Fruit fly (Drosophila melanogaster) whole organism, embryonic: ENCODE results near the gene CG5687.

Source experiments
- Awh ChIP-seq: fragments of 200-800 bp; sonication (Bioruptor generic); IDR thresholded peaks from 2 replicates; pipeline ENCODE4, ENCODE4 v1.3.6; 2022; ENCODE audit warnings: missing biosample characterization, missing genetic modification characterization
- CG11247 ChIP-seq: fragments of 200-800 bp; sonication (Bioruptor generic); IDR thresholded peaks from 2 replicates; pipeline ENCODE4 v1.3.6; 2022; ENCODE audit warnings: missing biosample characterization, missing genetic modification characterization
- CG11696 ChIP-seq: fragments of 200-800 bp; sonication (Bioruptor generic); IDR thresholded peaks from 2 replicates; pipeline ENCODE4 v1.3.6; 2022; ENCODE audit warnings: missing biosample characterization, missing genetic modification characterization
- CG14710 ChIP-seq: fragments of 200-800 bp; sonication (Bioruptor generic); optimal IDR thresholded peaks from 3 replicates; lab custom pipeline; 2019; ENCODE audit warnings: missing biosample characterization, mild to moderate bottlenecking, missing genetic modification characterization, moderate library complexity
- CG15269 ChIP-seq: fragments of 200-800 bp; sonication (Bioruptor generic); optimal IDR thresholded peaks from 2 replicates; lab custom pipeline; 2018; ENCODE audit warnings: missing biosample characterization, mild to moderate bottlenecking, missing genetic modification characterization, moderate library complexity
- CG15601 ChIP-seq: fragments of 200-800 bp; sonication (Bioruptor generic); optimal IDR thresholded peaks from 3 replicates; lab custom pipeline; 2019; ENCODE audit warnings: missing biosample characterization, mild to moderate bottlenecking, missing genetic modification characterization, moderate library complexity
- CG18262 ChIP-seq: fragments of 200-800 bp; optimal IDR thresholded peaks from 3 replicates; lab custom pipeline; 2019; ENCODE audit warnings: missing biosample characterization, mild to moderate bottlenecking, missing genetic modification characterization, moderate library complexity
- CG3838 ChIP-seq: fragments of 200-800 bp; sonication (Bioruptor generic); optimal IDR thresholded peaks from 3 replicates; lab custom pipeline; 2016; ENCODE audit warnings: missing biosample characterization, missing genetic modification characterization
- CG4820 ChIP-seq: fragments of 200-800 bp; sonication (Bioruptor generic); optimal IDR thresholded peaks from 3 replicates; lab custom pipeline; 2016; ENCODE audit warnings: missing biosample characterization, missing genetic modification characterization
- CG6654 ChIP-seq: fragments of 200-800 bp; sonication (Bioruptor generic); optimal IDR thresholded peaks from 2 replicates; lab custom pipeline; 2017; ENCODE audit warnings: missing biosample characterization, mild to moderate bottlenecking, missing genetic modification characterization
- CG7928 ChIP-seq: fragments of 200-800 bp; sonication (Bioruptor generic); optimal IDR thresholded peaks from 2 replicates; lab custom pipeline; 2017; ENCODE audit warnings: missing biosample characterization, mild to moderate bottlenecking, missing genetic modification characterization
- CG8290 ChIP-seq, 3 experiments: fragments of 200-800 bp; sonication (Bioruptor generic); optimal IDR thresholded peaks; 2 replicates each; lab custom pipeline; 2016 to 2019; ENCODE audit warnings: missing biosample characterization in 3 of 3, missing genetic modification characterization in 3 of 3, mild to moderate bottlenecking in 2 of 3, moderate library complexity in 1 of 3
- CG9817 ChIP-seq: fragments of 200-800 bp; sonication (Bioruptor generic); optimal IDR thresholded peaks from 2 replicates; lab custom pipeline; 2018; ENCODE audit warnings: missing biosample characterization, mild to moderate bottlenecking, missing genetic modification characterization, moderate library complexity
- CG9876 ChIP-seq: fragments of 200-800 bp; sonication (Bioruptor generic); optimal IDR thresholded peaks from 2 replicates; lab custom pipeline; 2016; ENCODE audit warnings: missing biosample characterization, missing genetic modification characterization
- CkIIα-i1 ChIP-seq: fragments of 200-800 bp; sonication (Bioruptor generic); IDR thresholded peaks from 2 replicates; pipeline ENCODE4 v1.3.6; 2022; ENCODE audit warnings: missing biosample characterization, missing genetic modification characterization
- Deaf1 ChIP-seq: fragments of 200-800 bp; optimal IDR thresholded peaks from 3 replicates; lab custom pipeline; 2019; ENCODE audit warnings: missing biosample characterization, mild to moderate bottlenecking, missing genetic modification characterization, moderate library complexity
- Drgx ChIP-seq: fragments of 200-800 bp; sonication (Bioruptor generic); IDR thresholded peaks from 2 replicates; pipeline ENCODE4 v1.3.6; 2022; ENCODE audit warnings: missing biosample characterization, missing genetic modification characterization
- GATAe ChIP-seq: fragments of 200-800 bp; sonication (Bioruptor generic); conservative IDR thresholded peaks from 2 replicates; pipeline ENCODE4 v1.3.6; 2022; ENCODE audit warnings: missing biosample characterization, missing genetic modification characterization
- H15 ChIP-seq: fragments of 200-800 bp; sonication (Bioruptor generic); IDR thresholded peaks from 3 replicates; pipeline ENCODE4 v1.3.6; 2022; ENCODE audit warnings: missing biosample characterization, missing genetic modification characterization
- Hey ChIP-seq: fragments of 200-800 bp; sonication (Bioruptor generic); optimal IDR thresholded peaks from 3 replicates; lab custom pipeline; 2018; ENCODE audit warnings: missing biosample characterization, mild to moderate bottlenecking, missing genetic modification characterization
- HmgZ ChIP-seq: fragments of 200-800 bp; sonication (Bioruptor generic); optimal IDR thresholded peaks from 2 replicates; lab custom pipeline; 2018; ENCODE audit warnings: missing biosample characterization, mild to moderate bottlenecking, missing genetic modification characterization
- Jarid2 ChIP-seq: fragments of 200-800 bp; sonication (Bioruptor generic); optimal IDR thresholded peaks from 3 replicates; lab custom pipeline; 2017; ENCODE audit warnings: mild to moderate bottlenecking, missing biosample characterization, missing genetic modification reagents, missing genetic modification characterization
- Lhr ChIP-seq: fragments of 200-800 bp; sonication (Bioruptor generic); optimal IDR thresholded peaks from 3 replicates; lab custom pipeline; 2017; ENCODE audit warnings: mild to moderate bottlenecking, missing biosample characterization, missing genetic modification reagents, missing genetic modification characterization
- Opbp ChIP-seq: fragments of 200-800 bp; sonication (Bioruptor generic); IDR thresholded peaks from 3 replicates; pipeline ENCODE4 v1.3.6; 2022; ENCODE audit warnings: missing biosample characterization, missing genetic modification characterization; ENCODE audit not compliant: partially characterized antibody
- Pdp1 ChIP-seq, 2 experiments: fragments of 200-800 bp; sonication (Bioruptor generic); optimal IDR thresholded peaks; 3 replicates each; lab custom pipeline; 2016; ENCODE audit warnings: missing biosample characterization in 2 of 2, missing genetic modification characterization in 2 of 2, mild to moderate bottlenecking in 1 of 2, moderate library complexity in 1 of 2
- Tbp ChIP-seq: fragments of >200 bp; optimal IDR thresholded peaks from 2 replicates; lab custom pipeline; 2018; ENCODE audit warnings: missing biosample characterization, missing genetic modification characterization
- Trl ChIP-seq, 3 experiments: fragments of >200 bp in 2 of 3; fragments of 200-800 bp in 1 of 3; sonication (Bioruptor generic) in 1 of 3; optimal IDR thresholded peaks; 2 replicates in 1 of 3; 3 replicates in 2 of 3; lab custom pipeline; 2016 to 2017; ENCODE audit warnings: missing biosample characterization in 1 of 3, missing genetic modification characterization in 1 of 3
- Xbp1 ChIP-seq: fragments of 200-800 bp; sonication (Bioruptor generic); optimal IDR thresholded peaks from 3 replicates; lab custom pipeline; 2016; ENCODE audit warnings: missing biosample characterization, mild to moderate bottlenecking, missing genetic modification characterization
- ash1 ChIP-seq: fragments of 200-800 bp; sonication (Bioruptor generic); optimal IDR thresholded peaks from 2 replicates; lab custom pipeline; 2018; ENCODE audit warnings: missing biosample characterization, mild to moderate bottlenecking, missing genetic modification characterization
- bcd ChIP-seq: fragments of 200-800 bp; sonication (Bioruptor generic); optimal IDR thresholded peaks from 2 replicates; lab custom pipeline; 2017; ENCODE audit warnings: missing biosample characterization, mild to moderate bottlenecking, missing genetic modification characterization
- br ChIP-seq: fragments of >200 bp; optimal IDR thresholded peaks from 2 replicates; lab custom pipeline; 2017
- cg ChIP-seq: fragments of 200-800 bp; sonication (Bioruptor generic); optimal IDR thresholded peaks from 3 replicates; lab custom pipeline; 2019; ENCODE audit warnings: missing biosample characterization, mild to moderate bottlenecking, missing genetic modification characterization, moderate library complexity
- chinmo ChIP-seq: fragments of 200-800 bp; sonication (Bioruptor generic); IDR thresholded peaks from 4 replicates; pipeline ENCODE4 v1.3.6; 2022; ENCODE audit warnings: missing biosample characterization, missing genetic modification characterization; ENCODE audit not compliant: partially characterized antibody
- eyg ChIP-seq: fragments of 200-800 bp; sonication (Bioruptor generic); optimal IDR thresholded peaks from 3 replicates; lab custom pipeline; 2016; ENCODE audit warnings: missing biosample characterization, missing genetic modification characterization
- fd96Cb ChIP-seq: fragments of 200-800 bp; sonication (Bioruptor generic); optimal IDR thresholded peaks from 2 replicates; lab custom pipeline; 2018; ENCODE audit warnings: missing biosample characterization, mild to moderate bottlenecking, missing genetic modification characterization, moderate library complexity
- gcm2 ChIP-seq: fragments of 200-800 bp; sonication (Bioruptor generic); optimal IDR thresholded peaks from 2 replicates; lab custom pipeline; 2016; ENCODE audit warnings: missing biosample characterization, missing genetic modification characterization
- gfzf ChIP-seq: fragments of 200-800 bp; sonication (Bioruptor generic); optimal IDR thresholded peaks from 2 replicates; lab custom pipeline; 2016; ENCODE audit warnings: missing biosample characterization, mild to moderate bottlenecking, missing genetic modification characterization, moderate library complexity
- her ChIP-seq: fragments of 200-800 bp; sonication (Bioruptor generic); optimal IDR thresholded peaks from 2 replicates; lab custom pipeline; 2016; ENCODE audit warnings: missing biosample characterization, missing genetic modification characterization
- inv ChIP-seq: fragments of 200-800 bp; sonication (Bioruptor generic); IDR thresholded peaks from 2 replicates; pipeline ENCODE4 v1.3.6; 2022; ENCODE audit warnings: missing biosample characterization, missing genetic modification characterization; ENCODE audit not compliant: partially characterized antibody
- kah ChIP-seq: fragments of 200-800 bp; sonication (Bioruptor generic); optimal IDR thresholded peaks from 2 replicates; lab custom pipeline; 2018; ENCODE audit warnings: missing biosample characterization, mild to moderate bottlenecking, missing genetic modification characterization
- kni ChIP-seq: fragments of 200-800 bp; sonication (Bioruptor generic); optimal IDR thresholded peaks from 3 replicates; lab custom pipeline; 2017; ENCODE audit warnings: mild to moderate bottlenecking, missing biosample characterization, missing genetic modification reagents, missing genetic modification characterization
- maf-S ChIP-seq: fragments of 200-800 bp; sonication (Bioruptor generic); optimal IDR thresholded peaks from 2 replicates; lab custom pipeline; 2016; ENCODE audit warnings: missing biosample characterization, missing genetic modification characterization
- pfk ChIP-seq: fragments of 200-800 bp; sonication (Bioruptor generic); optimal IDR thresholded peaks from 2 replicates; lab custom pipeline; 2018; ENCODE audit warnings: missing biosample characterization, mild to moderate bottlenecking, missing genetic modification characterization, moderate library complexity
- pita ChIP-seq: fragments of 200-800 bp; sonication (Bioruptor generic); optimal IDR thresholded peaks from 2 replicates; lab custom pipeline; 2017; ENCODE audit warnings: missing biosample characterization, mild to moderate bottlenecking, missing genetic modification characterization
- pros ChIP-seq: fragments of 200-800 bp; sonication (Bioruptor generic); optimal IDR thresholded peaks from 3 replicates; lab custom pipeline; 2019; ENCODE audit warnings: missing biosample characterization, mild to moderate bottlenecking, missing genetic modification characterization, moderate library complexity
- sr ChIP-seq: fragments of 200-800 bp; sonication (Bioruptor generic); IDR thresholded peaks from 3 replicates; pipeline ENCODE4 v1.3.6; 2022; ENCODE audit warnings: missing biosample characterization, missing genetic modification characterization
- tgo ChIP-seq: fragments of 200-800 bp; sonication (Bioruptor generic); IDR thresholded peaks from 3 replicates; pipeline ENCODE4 v1.3.6; 2022; ENCODE audit warnings: missing biosample characterization, missing genetic modification characterization
- tin ChIP-seq: fragments of 200-800 bp; sonication (Bioruptor generic); optimal IDR thresholded peaks from 3 replicates; lab custom pipeline; 2016; ENCODE audit warnings: missing biosample characterization, missing genetic modification characterization
- tio ChIP-seq: fragments of 200-800 bp; sonication (Bioruptor generic); optimal IDR thresholded peaks from 2 replicates; lab custom pipeline; 2017; ENCODE audit warnings: missing biosample characterization, missing genetic modification characterization, inconsistent platforms
- trh ChIP-seq: fragments of 200-800 bp; sonication (Bioruptor generic); optimal IDR thresholded peaks from 2 replicates; lab custom pipeline; 2016; ENCODE audit warnings: missing biosample characterization, missing genetic modification characterization
- wdn ChIP-seq: fragments of 200-800 bp; sonication (Bioruptor generic); IDR thresholded peaks from 2 replicates; pipeline ENCODE4 v1.3.6; 2022; ENCODE audit warnings: missing biosample characterization, missing genetic modification characterization

CG5687 gene

DNA sequence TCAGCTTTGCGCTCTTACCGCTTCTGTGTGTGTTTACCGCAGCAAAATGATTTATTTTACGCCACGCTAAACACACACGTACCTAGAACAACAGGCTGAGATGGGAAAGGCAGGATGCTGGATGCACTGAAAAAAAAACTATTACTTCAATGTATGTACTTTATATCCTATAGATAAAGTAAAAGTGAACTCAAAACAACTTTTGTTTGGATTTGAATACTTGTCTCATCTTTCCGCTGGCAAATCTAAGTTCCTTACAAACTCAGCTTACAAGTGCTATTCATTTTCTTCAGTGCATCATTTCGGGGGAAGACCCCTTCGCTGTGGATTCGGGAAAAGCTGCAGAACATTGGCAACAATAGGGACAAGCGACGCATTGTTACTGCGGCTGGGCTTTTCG, 37.9 kb upstream of the CG5687 start (continued):
- TF ChIP-seq inv: no peak
- TF ChIP-seq wdn (GFP tag; lab: Robert Waterston, UW): no peak
- TF ChIP-seq Awh: no peak
- TF ChIP-seq tin (GFP tag; lab: Kevin White, UChicago): no peak
- no peak for TF ChIP-seq CkIIα-i1 (GFP tag; lab: Robert Waterston, UW)
- TF ChIP-seq pfk: no peak
- TF ChIP-seq Tbp (GFP tag; lab: Kevin White, UChicago): no peak
- no peak for TF ChIP-seq kni (GFP tag; lab: Kevin White, UChicago)
- no peak for TF ChIP-seq CG11696 (GFP tag; lab: Robert Waterston, UW)
- TF ChIP-seq gfzf: no peak
- TF ChIP-seq tio (GFP tag; lab: Kevin White, UChicago): no peak
- no peak for TF ChIP-seq cg (GFP tag; lab: Kevin White, UChicago)
- no peak for TF ChIP-seq gcm2 (GFP tag; lab: Kevin White, UChicago)
- TF ChIP-seq Drgx (GFP tag; lab: Robert Waterston, UW): no peak
- no peak for TF ChIP-seq CG14710
- TF ChIP-seq br (lab: Kevin White, UChicago): no peak
- TF ChIP-seq Trl (optimal IDR thresholded peaks at IDR 0.05; lab: Kevin White, UChicago): no peak
- no peak for TF ChIP-seq Trl (GFP tag; optimal IDR thresholded peaks at IDR 0.05; lab: Kevin White, UChicago)
- TF ChIP-seq Hey (tag; lab: Kevin White, UChicago): no peak
- no peak for TF ChIP-seq CG6654 (GFP tag; lab: Kevin White, UChicago)
- TF ChIP-seq maf-S (GFP tag; lab: Kevin White, UChicago): no peak
- TF ChIP-seq CG9817 (tag; lab: Kevin White, UChicago): no peak
- TF ChIP-seq CG11247 (GFP tag; lab: Robert Waterston, UW): 0 out of 2 replicates have a peak, but pooled peaks have one; percentile 14
- no peak for TF ChIP-seq her (GFP tag; lab: Kevin White, UChicago)
- no peak for TF ChIP-seq CG7928 (GFP tag; lab: Kevin White, UChicago)
- no peak for TF ChIP-seq CG4820
- TF ChIP-seq HmgZ (tag; lab: Kevin White, UChicago): no peak
- peak; percentile 22 for TF ChIP-seq Deaf1
- no peak for TF ChIP-seq Pdp1 (GFP tag; optimal IDR thresholded peaks at IDR 0.05; lab: Kevin White, UChicago)
- no peak for TF ChIP-seq chinmo
- no peak for TF ChIP-seq Lhr
- TF ChIP-seq CG9876: no peak
- no peak for TF ChIP-seq CG15601 (tag; lab: Kevin White, UChicago)
- TF ChIP-seq eyg (GFP tag; lab: Kevin White, UChicago): no peak
- no peak for TF ChIP-seq H15 (GFP tag; lab: Robert Waterston, UW)
- TF ChIP-seq Jarid2: no peak
- no peak for TF ChIP-seq ash1 (GFP tag; lab: Kevin White, UChicago)
- no peak for TF ChIP-seq CG3838
- TF ChIP-seq GATAe (GFP tag; lab: Robert Waterston, UW): no peak
- TF ChIP-seq pita (GFP tag; lab: Kevin White, UChicago): no peak
- no peak for TF ChIP-seq pros (GFP tag; lab: Kevin White, UChicago)
- no peak for TF ChIP-seq sr (GFP tag; lab: Robert Waterston, UW)
- no peak for TF ChIP-seq kah (GFP tag; lab: Kevin White, UChicago)
- TF ChIP-seq trh (GFP tag; lab: Kevin White, UChicago): no peak
- no peak for TF ChIP-seq CG8290 (GFP tag; optimal IDR thresholded peaks at IDR 0.05; lab: Kevin White, UChicago)
- TF ChIP-seq CG8290 (tag; optimal IDR thresholded peaks at IDR 0.05; lab: Kevin White, UChicago): peak in 1 of 2 experiments; percentile 26
- TF ChIP-seq Xbp1: peak; percentile 5
- TF ChIP-seq Opbp (GFP tag; lab: Robert Waterston, UW): no peak
- peak; percentile 23 for TF ChIP-seq CG15269
- no peak for TF ChIP-seq CG18262 (tag; lab: Kevin White, UChicago)
- TF ChIP-seq tgo (GFP tag; lab: Robert Waterston, UW): peak; percentile 35; the same call in 1 of the 3 replicates
- no peak for TF ChIP-seq fd96Cb (tag; lab: Kevin White, UChicago)
- peak; percentile 8 for TF ChIP-seq bcd (GFP tag; lab: Kevin White, UChicago)
